Fruit fly (Drosophila melanogaster): ENCODE data around the gene CG13373.
"Not testable (repeated sequence)": the region's sequence is repeated elsewhere in the genome, so short reads cannot be mapped to it uniquely, and the experiment has no call there.

The CG13373 gene

DNA sequence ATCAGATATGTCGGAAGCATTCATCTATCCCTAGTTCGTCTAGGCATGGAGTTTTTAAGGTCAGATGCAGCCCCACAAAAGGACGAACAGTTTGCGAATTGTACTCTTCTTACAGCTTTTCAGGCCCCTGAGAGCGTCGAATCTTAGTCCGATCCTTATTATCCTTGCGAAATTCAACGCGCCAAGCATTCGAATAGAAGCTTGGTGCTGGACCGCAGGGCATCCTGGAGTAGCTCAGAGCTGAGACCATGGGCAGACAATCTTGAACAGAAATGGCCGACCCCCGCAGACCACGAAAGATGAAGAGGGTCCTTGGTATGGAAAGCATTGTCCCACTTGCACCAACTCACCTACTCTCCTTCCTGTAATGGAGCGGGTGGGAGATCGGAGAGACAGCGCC is 2.0 kb downstream of the CG13373 start, which contains the start of gene CG32817:
Gene CG32817 (plus strand): TSS at position 301 of the 400 bp plus-strand sequence.
- TF ChIP-seq foxo (GFP tag; optimal IDR thresholded peaks at IDR 0.05) (no peak), CrebA (GFP tag; optimal IDR thresholded peaks at IDR 0.05; ENCODE audit: borderline replicate concordance) (no peak), dsf (GFP tag; optimal IDR thresholded peaks at IDR 0.05; ENCODE audit: borderline replicate concordance) (no peak), lola (GFP tag; optimal IDR thresholded peaks at IDR 0.05) (no peak), Hnf4 (GFP tag; optimal IDR thresholded peaks at IDR 0.05) (no peak), usp (GFP tag; optimal IDR thresholded peaks at IDR 0.05) (no peak), N (GFP tag; optimal IDR thresholded peaks at IDR 0.05) (no peak), Myc (optimal IDR thresholded peaks at IDR 0.05) (no peak), ey (GFP tag; optimal IDR thresholded peaks at IDR 0.05) (no peak), br (GFP tag; optimal IDR thresholded peaks at IDR 0.05) (no peak), Dfd (GFP tag; optimal IDR thresholded peaks at IDR 0.05) (no peak), psq (GFP tag; optimal IDR thresholded peaks at IDR 0.05) (no peak), sv (GFP tag; optimal IDR thresholded peaks at IDR 0.05) (no peak), Abd-B (GFP tag; optimal IDR thresholded peaks at IDR 0.05) (no peak), HLH106 (tag; optimal IDR thresholded peaks at IDR 0.05) (no peak), Hr78 (GFP tag; optimal IDR thresholded peaks at IDR 0.05) (no peak)

DNA sequence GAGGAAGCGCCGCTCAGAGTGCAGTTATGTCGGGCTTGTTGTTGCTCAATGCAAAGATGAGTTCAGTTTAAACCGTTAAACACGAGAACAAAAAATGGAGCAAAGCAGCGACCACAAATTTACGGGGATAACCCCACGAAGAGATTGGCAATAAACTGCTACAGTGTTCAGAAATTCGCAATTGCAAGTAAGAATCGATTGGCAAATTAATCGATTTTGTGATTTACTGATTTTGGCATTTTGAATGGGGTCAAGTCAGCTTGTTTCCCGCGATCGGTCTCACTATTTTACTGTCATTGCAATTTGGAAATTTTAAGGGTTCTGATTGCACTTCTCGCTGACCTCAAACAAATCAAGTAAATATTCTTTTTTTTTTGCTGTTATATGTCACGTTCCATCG is 4.9 kb downstream of the CG13373 start, which contains the start of gene CG3176:
Gene CG3176 (plus strand): TSS at position 221 of the 400 bp plus-strand sequence.
- not testable (repeated sequence) for TF ChIP-seq Rel (GFP tag; optimal IDR thresholded peaks at IDR 0.05)
- peak; percentile 95 for TF ChIP-seq Rel (tag; optimal IDR thresholded peaks at IDR 0.05)
- peak; percentile 29 for TF ChIP-seq rgr (GFP tag; optimal IDR thresholded peaks at IDR 0.05)

DNA sequence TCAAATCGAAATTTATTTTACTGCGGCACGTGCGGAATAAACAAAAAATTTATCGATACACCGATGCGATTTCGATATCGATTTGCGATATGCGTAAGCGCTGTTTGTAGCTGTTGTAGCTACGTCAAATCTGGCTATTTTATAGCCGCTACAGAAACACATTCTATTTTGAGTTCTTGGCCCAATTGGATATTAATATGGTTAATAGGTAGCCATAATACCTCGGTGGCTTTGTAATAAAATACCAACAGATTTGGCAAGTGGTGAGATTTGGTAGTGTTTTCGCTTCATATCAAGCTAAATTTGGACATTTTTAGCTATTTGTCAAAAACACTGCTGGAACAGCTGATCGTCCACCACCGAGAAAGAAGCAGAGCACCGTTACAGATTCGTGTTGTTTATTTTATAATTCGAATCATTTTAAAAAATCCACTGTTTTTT is 10.8 kb downstream of the CG13373 start, which contains the start of the genes CG18273 and CG3156:
Gene CG18273 (minus strand): TSS at position 65 of the 441 bp plus-strand sequence.
Gene CG3156 (plus strand): TSS at position 362 of the 441 bp plus-strand sequence.
- TF ChIP-seq rgr (GFP tag; optimal IDR thresholded peaks at IDR 0.05) (no peak), Mio (GFP tag; optimal IDR thresholded peaks at IDR 0.05) (no peak), tai (GFP tag; optimal IDR thresholded peaks at IDR 0.05) (no peak), lola (GFP tag; optimal IDR thresholded peaks at IDR 0.05) (no peak), dsf (GFP tag; optimal IDR thresholded peaks at IDR 0.05; ENCODE audit: borderline replicate concordance) (no peak), Dif (GFP tag; optimal IDR thresholded peaks at IDR 0.05; ENCODE audit: partially characterized antibody) (no peak), Myc (optimal IDR thresholded peaks at IDR 0.05) (peak; percentile 98), jim (GFP tag; optimal IDR thresholded peaks at IDR 0.05) (no peak), brk (GFP tag; optimal IDR thresholded peaks at IDR 0.05) (no peak), CG32264 (GFP tag; optimal IDR thresholded peaks at IDR 0.05) (no peak), dl (GFP tag; optimal IDR thresholded peaks at IDR 0.05; ENCODE audit: insufficient read depth in 1 of 2, partially characterized antibody in 2 of 2) (no peak), Sp1 (GFP tag; optimal IDR thresholded peaks at IDR 0.05) (no peak), woc (GFP tag; optimal IDR thresholded peaks at IDR 0.05) (peak; percentile 22), usp (GFP tag; optimal IDR thresholded peaks at IDR 0.05) (no peak), sage (GFP tag; optimal IDR thresholded peaks at IDR 0.05) (no peak), ey (GFP tag; optimal IDR thresholded peaks at IDR 0.05) (no peak), Jra (GFP tag; optimal IDR thresholded peaks at IDR 0.05) (no peak), psq (GFP tag; optimal IDR thresholded peaks at IDR 0.05) (no peak), Hr78 (GFP tag; optimal IDR thresholded peaks at IDR 0.05) (no peak), h (GFP tag; optimal IDR thresholded peaks at IDR 0.05) (no peak), Rel (GFP tag; optimal IDR thresholded peaks at IDR 0.05) (no peak), Rel (tag; optimal IDR thresholded peaks at IDR 0.05) (peak; percentile 78), Abd-B (GFP tag; optimal IDR thresholded peaks at IDR 0.05) (no peak), pan (optimal IDR thresholded peaks at IDR 0.05) (no peak), OdsH (GFP tag; optimal IDR thresholded peaks at IDR 0.05) (no peak), GATAd (GFP tag; optimal IDR thresholded peaks at IDR 0.05) (no peak), dmrt93B (GFP tag; optimal IDR thresholded peaks at IDR 0.05) (no peak), sv (GFP tag; optimal IDR thresholded peaks at IDR 0.05) (peak; percentile 2), HLH106 (tag; optimal IDR thresholded peaks at IDR 0.05) (peak; percentile 57), CG9705 (GFP tag; optimal IDR thresholded peaks at IDR 0.05) (no peak), foxo (GFP tag; optimal IDR thresholded peaks at IDR 0.05) (no peak), br (GFP tag; optimal IDR thresholded peaks at IDR 0.05) (no peak), Vsx2 (GFP tag; optimal IDR thresholded peaks at IDR 0.05; ENCODE audit: partially characterized antibody) (no peak), Hr83 (GFP tag; optimal IDR thresholded peaks at IDR 0.05; ENCODE audit: poor library complexity, severe bottlenecking) (no peak), N (GFP tag; optimal IDR thresholded peaks at IDR 0.05) (no peak)

Data from whole organism, wandering third instar larva.